Worm (Caenorhabditis elegans) whole organism, L2 larva: ENCODE measurements around the gene kbp-4.
A peak's percentile ranks its signal among the peaks of the same experiment; 100 is the strongest.

Experiments
- C34F6.9 ChIP-seq: fragments of 150-350 bp; optimal IDR thresholded peaks from 2 replicates; lab custom pipeline; 2014; ENCODE audit warnings: missing biosample characterization, missing genetic modification characterization
- F13H6.1 ChIP-seq: sonication (generic microtip); optimal IDR thresholded peaks from 2 replicates; lab custom pipeline; 2016; ENCODE audit warnings: missing genetic modification characterization, missing compliant biosample characterization
- R02D3.7 ChIP-seq: fragments of 150-350 bp; optimal IDR thresholded peaks from 2 replicates; lab custom pipeline; 2014; ENCODE audit warnings: missing biosample characterization, missing genetic modification characterization
- Y55F3AM.14 ChIP-seq: fragments of 200-800 bp; sonication (Bioruptor generic); optimal IDR thresholded peaks from 2 replicates; lab custom pipeline; 2018; ENCODE audit warnings: mild to moderate bottlenecking, missing genetic modification characterization, missing compliant biosample characterization
- ZK546.5 ChIP-seq: sonication (generic microtip); optimal IDR thresholded peaks from 2 replicates; lab custom pipeline; 2017; ENCODE audit warnings: missing biosample characterization, missing genetic modification characterization
- alr-1 ChIP-seq: fragments of 150-350 bp; optimal IDR thresholded peaks from 2 replicates; lab custom pipeline; 2014; ENCODE audit warnings: missing biosample characterization, missing genetic modification characterization
- aly-2 ChIP-seq: fragments of 150-350 bp; optimal IDR thresholded peaks from 2 replicates; lab custom pipeline; 2014; ENCODE audit warnings: missing biosample characterization, missing genetic modification characterization
- ama-1 ChIP-seq: fragments of 150-350 bp; optimal IDR thresholded peaks from 2 replicates; lab custom pipeline; 2018; ENCODE audit warnings: inconsistent platforms
- blmp-1 ChIP-seq: sonication (generic microtip); optimal IDR thresholded peaks from 2 replicates; lab custom pipeline; 2017; ENCODE audit warnings: missing genetic modification characterization, mild to moderate bottlenecking, missing compliant biosample characterization, antibody characterized with exemption, moderate library complexity; ENCODE audit not compliant: insufficient read depth
- ceh-16 ChIP-seq: fragments of 150-350 bp; optimal IDR thresholded peaks from 2 replicates; lab custom pipeline; 2014; ENCODE audit warnings: missing biosample characterization, missing genetic modification characterization
- ceh-82 ChIP-seq: fragments of 150-350 bp; optimal IDR thresholded peaks from 2 replicates; lab custom pipeline; 2014; ENCODE audit warnings: missing biosample characterization, missing genetic modification characterization
- crh-2 ChIP-seq: sonication (generic microtip); optimal IDR thresholded peaks from 2 replicates; lab custom pipeline; 2017; ENCODE audit warnings: missing biosample characterization, missing genetic modification characterization
- dmd-4 ChIP-seq: sonication (generic microtip); optimal IDR thresholded peaks from 2 replicates; lab custom pipeline; 2017; ENCODE audit warnings: missing biosample characterization, missing genetic modification characterization
- egl-27 ChIP-seq: sonication (generic microtip); optimal IDR thresholded peaks from 3 replicates; lab custom pipeline; 2017; ENCODE audit warnings: missing biosample characterization, missing genetic modification reagents, missing genetic modification characterization
- elt-1 ChIP-seq: fragments of 150-350 bp; optimal IDR thresholded peaks from 2 replicates; lab custom pipeline; 2014; ENCODE audit warnings: missing biosample characterization, missing genetic modification characterization
- elt-3 ChIP-seq: sonication (generic microtip); optimal IDR thresholded peaks from 2 replicates; lab custom pipeline; 2017; ENCODE audit warnings: missing biosample characterization, missing genetic modification characterization
- fos-1 ChIP-seq: fragments of 150-350 bp; optimal IDR thresholded peaks from 2 replicates; lab custom pipeline; 2014; ENCODE audit warnings: missing biosample characterization, missing genetic modification characterization
- gmeb-1 ChIP-seq: fragments of 150-350 bp; optimal IDR thresholded peaks from 2 replicates; lab custom pipeline; 2014; ENCODE audit warnings: missing biosample characterization, missing genetic modification characterization
- lin-11 ChIP-seq: fragments of 150-350 bp; sonication (generic microtip); optimal IDR thresholded peaks from 2 replicates; lab custom pipeline; 2014; ENCODE audit warnings: missing biosample characterization, missing genetic modification characterization, inconsistent platforms, mixed read lengths
- lin-13 ChIP-seq: fragments of 150-350 bp; optimal IDR thresholded peaks from 2 replicates; lab custom pipeline; 2014; ENCODE audit warnings: missing biosample characterization, missing genetic modification reagents, missing genetic modification characterization
- lin-39 ChIP-seq: fragments of 150-350 bp; optimal IDR thresholded peaks from 2 replicates; lab custom pipeline; 2014; ENCODE audit warnings: missing biosample characterization, missing genetic modification reagents, missing genetic modification characterization
- lsy-2 ChIP-seq, 2 experiments: fragments of 150-350 bp in 1 of 2; sonication (generic microtip) in 1 of 2; optimal IDR thresholded peaks; 2 replicates each; lab custom pipeline; 2014 to 2017; ENCODE audit warnings: missing biosample characterization in 2 of 2, missing genetic modification characterization in 2 of 2
- mab-5 ChIP-seq: fragments of 150-350 bp; optimal IDR thresholded peaks from 2 replicates; lab custom pipeline; 2014; ENCODE audit warnings: missing biosample characterization, missing genetic modification characterization
- mbf-1 ChIP-seq: sonication (generic microtip); optimal IDR thresholded peaks from 2 replicates; lab custom pipeline; 2017; ENCODE audit warnings: missing biosample characterization, missing genetic modification characterization
- mdl-1 ChIP-seq, 2 experiments: fragments of 150-350 bp in 1 of 2; sonication (generic microtip) in 1 of 2; optimal IDR thresholded peaks; 2 replicates each; lab custom pipeline; 2017; ENCODE audit warnings: missing biosample characterization in 2 of 2, missing genetic modification characterization in 2 of 2
- nhr-10 ChIP-seq: sonication (generic microtip); optimal IDR thresholded peaks from 2 replicates; lab custom pipeline; 2017; ENCODE audit warnings: missing biosample characterization, missing genetic modification characterization
- nhr-11 ChIP-seq: fragments of 150-350 bp; optimal IDR thresholded peaks from 2 replicates; lab custom pipeline; 2014; ENCODE audit warnings: missing biosample characterization, missing genetic modification characterization
- nhr-12 ChIP-seq: fragments of 150-350 bp; optimal IDR thresholded peaks from 2 replicates; lab custom pipeline; 2014; ENCODE audit warnings: missing biosample characterization, missing genetic modification characterization
- nhr-129 ChIP-seq: fragments of 150-350 bp; optimal IDR thresholded peaks from 2 replicates; lab custom pipeline; 2014; ENCODE audit warnings: missing biosample characterization, missing genetic modification characterization
- nhr-21 ChIP-seq: fragments of 150-350 bp; optimal IDR thresholded peaks from 2 replicates; lab custom pipeline; 2014; ENCODE audit warnings: missing biosample characterization, missing genetic modification characterization
- nhr-23 ChIP-seq: fragments of 150-350 bp; optimal IDR thresholded peaks from 2 replicates; lab custom pipeline; 2014; ENCODE audit warnings: missing biosample characterization, missing genetic modification reagents, missing genetic modification characterization
- nhr-237 ChIP-seq: fragments of 150-350 bp; optimal IDR thresholded peaks from 2 replicates; lab custom pipeline; 2014; ENCODE audit warnings: missing biosample characterization, missing genetic modification characterization
- nhr-25 ChIP-seq: fragments of 150-350 bp; sonication (generic microtip); optimal IDR thresholded peaks from 3 replicates; lab custom pipeline; 2014; ENCODE audit warnings: missing biosample characterization, missing genetic modification characterization
- nhr-6 ChIP-seq: fragments of 150-350 bp; optimal IDR thresholded peaks from 2 replicates; lab custom pipeline; 2014; ENCODE audit warnings: missing biosample characterization, missing genetic modification characterization
- nhr-77 ChIP-seq: fragments of 150-350 bp; optimal IDR thresholded peaks from 2 replicates; lab custom pipeline; 2014; ENCODE audit warnings: missing biosample characterization, missing genetic modification characterization
- peb-1 ChIP-seq: fragments of 150-350 bp; optimal IDR thresholded peaks from 2 replicates; lab custom pipeline; 2014; ENCODE audit warnings: missing biosample characterization, missing genetic modification characterization
- sem-4 ChIP-seq: fragments of 150-350 bp; optimal IDR thresholded peaks from 2 replicates; lab custom pipeline; 2014; ENCODE audit warnings: missing biosample characterization, missing genetic modification reagents, missing genetic modification characterization
- skn-1 ChIP-seq: sonication (generic microtip); optimal IDR thresholded peaks from 2 replicates; lab custom pipeline; 2017; ENCODE audit warnings: missing biosample characterization, missing genetic modification characterization
- sma-3 ChIP-seq: sonication (generic microtip); optimal IDR thresholded peaks from 2 replicates; lab custom pipeline; 2016; ENCODE audit warnings: missing genetic modification reagents, missing genetic modification characterization, missing compliant biosample characterization
- sma-9 ChIP-seq, 2 experiments: fragments of 150-350 bp in 1 of 2; sonication (generic microtip) in 1 of 2; optimal IDR thresholded peaks; 2 replicates each; lab custom pipeline; 2014 to 2016; ENCODE audit warnings: missing genetic modification characterization in 2 of 2, mild to moderate bottlenecking in 1 of 2, missing biosample characterization in 1 of 2, missing compliant biosample characterization in 1 of 2, missing genetic modification reagents in 1 of 2, moderate library complexity in 1 of 2
- snpc-4 ChIP-seq: fragments of 150-350 bp; optimal IDR thresholded peaks from 2 replicates; lab custom pipeline; 2014; ENCODE audit warnings: missing biosample characterization, missing genetic modification characterization
- unc-39 ChIP-seq: fragments of 150-350 bp; optimal IDR thresholded peaks from 2 replicates; lab custom pipeline; 2014; ENCODE audit warnings: missing biosample characterization, missing genetic modification characterization
- unc-55 ChIP-seq: fragments of 150-350 bp; sonication (generic microtip); optimal IDR thresholded peaks from 3 replicates; lab custom pipeline; 2014; ENCODE audit warnings: missing biosample characterization, missing genetic modification reagents, missing genetic modification characterization
- unc-62 ChIP-seq: fragments of 150-350 bp; optimal IDR thresholded peaks from 2 replicates; lab custom pipeline; 2014; ENCODE audit warnings: missing biosample characterization, missing genetic modification reagents, missing genetic modification characterization
- zag-1 ChIP-seq: fragments of 150-350 bp; optimal IDR thresholded peaks from 2 replicates; lab custom pipeline; 2014; ENCODE audit warnings: missing biosample characterization, missing genetic modification characterization
- ztf-1 ChIP-seq: fragments of 200-800 bp; sonication (Bioruptor generic); conservative IDR thresholded peaks from 2 replicates; pipeline ENCODE4 v1.3.6; 2022; ENCODE audit warnings: missing genetic modification characterization, missing compliant biosample characterization
- ztf-11 ChIP-seq: sonication (generic microtip); optimal IDR thresholded peaks from 2 replicates; lab custom pipeline; 2017; ENCODE audit warnings: missing biosample characterization, missing genetic modification characterization
- ztf-4 ChIP-seq: fragments of 150-350 bp; optimal IDR thresholded peaks from 2 replicates; lab custom pipeline; 2014; ENCODE audit warnings: missing biosample characterization, missing genetic modification characterization

kbp-4 gene

ce11 chrIII:1034853-1035252 lies 45.8 kb upstream of the kbp-4 start:
- TF ChIP-seq lsy-2 (tag; optimal IDR thresholded peaks at IDR 0.05; lab: Kevin White, UChicago) (no peak), nhr-10 (tag; lab: Kevin White, UChicago) (no peak), unc-55 (GFP tag; lab: Kevin White, UChicago) (no peak), mdl-1 (tag; optimal IDR thresholded peaks at IDR 0.05; lab: Kevin White, UChicago) (no peak), unc-62 (GFP tag; lab: Kevin White, UChicago) (no peak), R02D3.7 (tag; lab: Kevin White, UChicago) (no peak), lin-39 (tag; lab: Kevin White, UChicago) (no peak), ztf-11 (tag; lab: Kevin White, UChicago) (no peak), nhr-23 (tag; lab: Kevin White, UChicago) (no peak), unc-39 (no peak), elt-3 (no peak), sem-4 (tag; lab: Kevin White, UChicago) (no peak), ama-1 (lab: Kevin White, UChicago) (no peak), snpc-4 (no peak)

- peak; percentile 53 for TF ChIP-seq nhr-25 (tag; lab: Kevin White, UChicago)
- TF ChIP-seq nhr-10 (tag; lab: Kevin White, UChicago): no peak
- TF ChIP-seq ztf-4 (tag; lab: Kevin White, UChicago): no peak
- TF ChIP-seq nhr-11 (tag; lab: Kevin White, UChicago): no peak
- TF ChIP-seq ZK546.5 (tag; lab: Kevin White, UChicago): no peak
- no peak for TF ChIP-seq unc-62 (GFP tag; lab: Kevin White, UChicago)
- TF ChIP-seq ztf-11 (tag; lab: Kevin White, UChicago): no peak
- no peak for TF ChIP-seq unc-39
- no peak for TF ChIP-seq lin-11 (tag; lab: Kevin White, UChicago)
- no peak for TF ChIP-seq R02D3.7 (tag; lab: Kevin White, UChicago)
- TF ChIP-seq nhr-21 (tag; lab: Kevin White, UChicago): no peak
- TF ChIP-seq sem-4 (tag; lab: Kevin White, UChicago): no peak
- no peak for TF ChIP-seq blmp-1
- peak; percentile 24 for TF ChIP-seq F13H6.1
- peak; percentile 57 for TF ChIP-seq unc-55 (GFP tag; lab: Kevin White, UChicago)
- TF ChIP-seq ceh-82 (tag; lab: Kevin White, UChicago): no peak
- no peak for TF ChIP-seq nhr-6
- peak; percentile 4 for TF ChIP-seq mab-5 (tag; lab: Kevin White, UChicago)
- TF ChIP-seq lin-39 (tag; lab: Kevin White, UChicago): no peak
- TF ChIP-seq gmeb-1 (tag; lab: Kevin White, UChicago): peak; percentile 63
- no peak for TF ChIP-seq nhr-77
- no peak for TF ChIP-seq elt-3
- TF ChIP-seq aly-2 (tag; lab: Kevin White, UChicago): no peak
- TF ChIP-seq fos-1 (tag; lab: Kevin White, UChicago): peak; percentile 12
- no peak for TF ChIP-seq nhr-12 (tag; lab: Kevin White, UChicago)
- no peak for TF ChIP-seq elt-1
- peak; percentile 69 for TF ChIP-seq C34F6.9 (tag; lab: Kevin White, UChicago)
- TF ChIP-seq nhr-237 (tag; lab: Kevin White, UChicago): no peak
- TF ChIP-seq lsy-2 (tag; optimal IDR thresholded peaks at IDR 0.05; lab: Kevin White, UChicago): peak; percentile 60 to 77
- TF ChIP-seq peb-1: no peak
- no peak for TF ChIP-seq alr-1 (tag; lab: Kevin White, UChicago)
- TF ChIP-seq Y55F3AM.14 (GFP tag; lab: Kevin White, UChicago): no peak
- no peak for TF ChIP-seq nhr-23 (tag; lab: Kevin White, UChicago)
- no peak for TF ChIP-seq zag-1
- TF ChIP-seq crh-2 (tag; lab: Kevin White, UChicago): no peak
- TF ChIP-seq sma-9 (GFP tag; optimal IDR thresholded peaks at IDR 0.05; lab: Kevin White, UChicago): peak; percentile 9
- no peak for TF ChIP-seq sma-9 (tag; optimal IDR thresholded peaks at IDR 0.05; lab: Kevin White, UChicago)
- TF ChIP-seq dmd-4 (tag; lab: Kevin White, UChicago): no peak
- TF ChIP-seq snpc-4: no peak
- TF ChIP-seq egl-27 (tag; lab: Kevin White, UChicago): no peak
- TF ChIP-seq nhr-129 (tag; lab: Kevin White, UChicago): no peak
- TF ChIP-seq skn-1 (tag; lab: Kevin White, UChicago): no peak
- TF ChIP-seq ztf-1: no peak
- peak; percentile 63 for TF ChIP-seq lin-13 (GFP tag; lab: Kevin White, UChicago)
- TF ChIP-seq mdl-1 (tag; optimal IDR thresholded peaks at IDR 0.05; lab: Kevin White, UChicago): no peak
- no peak for TF ChIP-seq ama-1 (lab: Kevin White, UChicago)
- no peak for TF ChIP-seq mbf-1 (tag; lab: Kevin White, UChicago)
- no peak for TF ChIP-seq ceh-16 (tag; lab: Kevin White, UChicago)
- no peak for TF ChIP-seq sma-3
Observed at ce11 chrIII:1037173-1037572, 43.5 kb upstream of the kbp-4 start, which contains the start of the genes chin-1 and BE0003N10.1. chin-1 (minus strand) TSS chrIII:1037212. BE0003N10.1 (plus strand) TSS chrIII:1037492.
